Worm (Caenorhabditis elegans) whole organism, L3 larva: Measurements from ENCODE around the gene nsph-3.2.

ENCODE experiments used
- R02D3.7 ChIP-seq: fragments of 150-350 bp; optimal IDR thresholded peaks from 2 replicates; lab custom pipeline; 2014; ENCODE audit warnings: missing biosample characterization, missing genetic modification characterization
- ZK546.5 ChIP-seq: sonication (generic microtip); optimal IDR thresholded peaks from 2 replicates; lab custom pipeline; 2017; ENCODE audit warnings: missing biosample characterization, missing genetic modification characterization
- ceh-16 ChIP-seq: sonication (generic microtip); optimal IDR thresholded peaks from 2 replicates; lab custom pipeline; 2017; ENCODE audit warnings: missing biosample characterization, missing genetic modification characterization
- ceh-28 ChIP-seq: fragments of 150-350 bp; optimal IDR thresholded peaks from 2 replicates; lab custom pipeline; 2014; ENCODE audit warnings: missing biosample characterization, missing genetic modification reagents, missing genetic modification characterization
- egl-5 ChIP-seq: fragments of 150-350 bp; optimal IDR thresholded peaks from 2 replicates; lab custom pipeline; 2017; ENCODE audit warnings: missing biosample characterization, missing genetic modification reagents, missing genetic modification characterization, inconsistent platforms
- elt-2 ChIP-seq: sonication (generic microtip); optimal IDR thresholded peaks from 2 replicates; lab custom pipeline; 2016; ENCODE audit warnings: missing genetic modification reagents, mild to moderate bottlenecking, missing genetic modification characterization, missing compliant biosample characterization
- elt-3 ChIP-seq, 3 experiments: fragments of 150-350 bp in 1 of 3; sonication (generic microtip) in 2 of 3; optimal IDR thresholded peaks; 2 replicates in 2 of 3; 4 replicates in 1 of 3; lab custom pipeline; 2014 to 2017; ENCODE audit warnings: missing biosample characterization in 3 of 3, missing genetic modification characterization in 3 of 3
- fkh-10 ChIP-seq: sonication (generic microtip); optimal IDR thresholded peaks from 2 replicates; lab custom pipeline; 2017; ENCODE audit warnings: missing biosample characterization, missing genetic modification reagents, missing genetic modification characterization
- fkh-2 ChIP-seq: fragments of 150-350 bp; optimal IDR thresholded peaks from 2 replicates; lab custom pipeline; 2014; ENCODE audit warnings: missing biosample characterization, missing genetic modification reagents, missing genetic modification characterization
- hmg-11 ChIP-seq: sonication (generic microtip); optimal IDR thresholded peaks from 2 replicates; lab custom pipeline; 2016; ENCODE audit warnings: missing genetic modification characterization, missing compliant biosample characterization
- jun-1 ChIP-seq: fragments of 150-350 bp; optimal IDR thresholded peaks from 2 replicates; lab custom pipeline; 2014; ENCODE audit warnings: missing biosample characterization, missing genetic modification reagents, missing genetic modification characterization
- lin-15B ChIP-seq: fragments of 150-350 bp; optimal IDR thresholded peaks from 2 replicates; lab custom pipeline; 2014; ENCODE audit warnings: missing biosample characterization, missing genetic modification characterization
- lin-39 ChIP-seq: fragments of 150-350 bp; optimal IDR thresholded peaks from 2 replicates; lab custom pipeline; 2018; ENCODE audit warnings: missing biosample characterization, missing genetic modification reagents, missing genetic modification characterization
- lsy-12 ChIP-seq: sonication (generic microtip); optimal IDR thresholded peaks from 2 replicates; lab custom pipeline; 2016; ENCODE audit warnings: mild to moderate bottlenecking, missing genetic modification characterization, missing compliant biosample characterization
- mdl-1 ChIP-seq: fragments of 150-350 bp; optimal IDR thresholded peaks from 2 replicates; lab custom pipeline; 2014; ENCODE audit warnings: missing biosample characterization, missing genetic modification characterization
- mml-1 ChIP-seq: fragments of 150-350 bp; sonication (generic microtip); optimal IDR thresholded peaks from 3 replicates; lab custom pipeline; 2014; ENCODE audit warnings: missing biosample characterization, missing genetic modification characterization
- nfya-1 ChIP-seq: sonication (generic microtip); optimal IDR thresholded peaks from 2 replicates; lab custom pipeline; 2017; ENCODE audit warnings: missing genetic modification characterization, mild to moderate bottlenecking, missing compliant biosample characterization, antibody characterized with exemption, moderate library complexity; ENCODE audit not compliant: insufficient read depth
- nhr-11 ChIP-seq: fragments of 150-350 bp; optimal IDR thresholded peaks from 2 replicates; lab custom pipeline; 2014; ENCODE audit warnings: missing biosample characterization, missing genetic modification characterization
- nhr-12 ChIP-seq: fragments of 150-350 bp; optimal IDR thresholded peaks from 2 replicates; lab custom pipeline; 2014; ENCODE audit warnings: missing biosample characterization, missing genetic modification characterization
- nhr-23 ChIP-seq: fragments of 150-350 bp; optimal IDR thresholded peaks from 2 replicates; lab custom pipeline; 2014; ENCODE audit warnings: missing biosample characterization, missing genetic modification reagents, missing genetic modification characterization
- nhr-25 ChIP-seq: sonication (generic microtip); optimal IDR thresholded peaks from 2 replicates; lab custom pipeline; 2017; ENCODE audit warnings: missing biosample characterization, missing genetic modification characterization
- nhr-28 ChIP-seq: fragments of 150-350 bp; optimal IDR thresholded peaks from 2 replicates; lab custom pipeline; 2014; ENCODE audit warnings: missing biosample characterization, missing genetic modification characterization
- nhr-43 ChIP-seq: sonication (generic microtip); optimal IDR thresholded peaks from 2 replicates; lab custom pipeline; 2016; ENCODE audit warnings: mild to moderate bottlenecking, missing genetic modification characterization, missing compliant biosample characterization; ENCODE audit not compliant: poor library complexity, severe bottlenecking
- nhr-67 ChIP-seq: fragments of 150-350 bp; optimal IDR thresholded peaks from 2 replicates; lab custom pipeline; 2014; ENCODE audit warnings: missing biosample characterization, missing genetic modification characterization
- nhr-76 ChIP-seq: fragments of 150-350 bp; sonication (generic microtip); optimal IDR thresholded peaks from 5 replicates; lab custom pipeline; 2014; ENCODE audit warnings: missing biosample characterization, missing genetic modification characterization
- nhr-77 ChIP-seq: fragments of 150-350 bp; optimal IDR thresholded peaks from 2 replicates; lab custom pipeline; 2014; ENCODE audit warnings: missing biosample characterization, missing genetic modification characterization
- pha-4 ChIP-seq: fragments of 150-350 bp; optimal IDR thresholded peaks from 2 replicates; lab custom pipeline; 2014; ENCODE audit warnings: missing biosample characterization, missing genetic modification reagents, missing genetic modification characterization
- pqm-1 ChIP-seq: fragments of 150-350 bp; optimal IDR thresholded peaks from 2 replicates; lab custom pipeline; 2017; ENCODE audit warnings: missing biosample characterization, missing genetic modification characterization, inconsistent platforms
- sea-2 ChIP-seq: fragments of 150-350 bp; sonication (generic microtip); optimal IDR thresholded peaks from 4 replicates; lab custom pipeline; 2014; ENCODE audit warnings: missing biosample characterization, missing genetic modification reagents, missing genetic modification characterization
- skn-1 ChIP-seq: fragments of 150-350 bp; optimal IDR thresholded peaks from 2 replicates; lab custom pipeline; 2014; ENCODE audit warnings: missing biosample characterization, missing genetic modification characterization
- snpc-4 ChIP-seq: fragments of 150-350 bp; optimal IDR thresholded peaks from 2 replicates; lab custom pipeline; 2014; ENCODE audit warnings: missing biosample characterization, missing genetic modification characterization
- unc-39 ChIP-seq: sonication (generic microtip); optimal IDR thresholded peaks from 4 replicates; lab custom pipeline; 2017; ENCODE audit warnings: missing biosample characterization, missing genetic modification characterization
- unc-62 ChIP-seq: fragments of 150-350 bp; sonication (generic microtip); optimal IDR thresholded peaks from 4 replicates; lab custom pipeline; 2014; ENCODE audit warnings: missing biosample characterization, missing genetic modification reagents, missing genetic modification characterization
- zag-1 ChIP-seq: fragments of 150-350 bp; optimal IDR thresholded peaks from 2 replicates; lab custom pipeline; 2014; ENCODE audit warnings: missing biosample characterization, missing genetic modification characterization
- ztf-11 ChIP-seq: fragments of 150-350 bp; optimal IDR thresholded peaks from 2 replicates; lab custom pipeline; 2014; ENCODE audit warnings: missing biosample characterization, missing genetic modification characterization
- ztf-4 ChIP-seq: fragments of 150-350 bp; optimal IDR thresholded peaks from 2 replicates; lab custom pipeline; 2014; ENCODE audit warnings: missing biosample characterization, missing genetic modification characterization

The nsph-3.2 gene

ce11 chrIV:10112570-10112969 lies at the start of gene nsph-3.2:
TSS of gene nsph-3.2 (plus strand) at chrIV:10112870.
- no peak for TF ChIP-seq ceh-28 (tag; lab: Kevin White, UChicago)
- TF ChIP-seq ztf-11 (tag; lab: Kevin White, UChicago), result no peak
- TF ChIP-seq ZK546.5, result no peak
- no peak for TF ChIP-seq nfya-1 (tag; lab: Kevin White, UChicago)
- TF ChIP-seq ztf-4 (tag; lab: Kevin White, UChicago), result no peak
- TF ChIP-seq lin-15B (tag; lab: Kevin White, UChicago), result no peak
- no peak for TF ChIP-seq elt-3 (tag; optimal IDR thresholded peaks at IDR 0.05; lab: Kevin White, UChicago)
- no peak for TF ChIP-seq unc-39 (tag; lab: Kevin White, UChicago)
- TF ChIP-seq fkh-2 (tag; lab: Kevin White, UChicago), result no peak
- TF ChIP-seq mdl-1 (tag; lab: Kevin White, UChicago), result no peak
- no peak for TF ChIP-seq fkh-10
- TF ChIP-seq jun-1 (tag; lab: Kevin White, UChicago), result no peak
- TF ChIP-seq nhr-11 (tag; lab: Kevin White, UChicago), result no peak
- no peak for TF ChIP-seq nhr-67
- TF ChIP-seq zag-1, result no peak
- no peak for TF ChIP-seq snpc-4
- TF ChIP-seq, all 47 proteins: peak for 0

DNA sequence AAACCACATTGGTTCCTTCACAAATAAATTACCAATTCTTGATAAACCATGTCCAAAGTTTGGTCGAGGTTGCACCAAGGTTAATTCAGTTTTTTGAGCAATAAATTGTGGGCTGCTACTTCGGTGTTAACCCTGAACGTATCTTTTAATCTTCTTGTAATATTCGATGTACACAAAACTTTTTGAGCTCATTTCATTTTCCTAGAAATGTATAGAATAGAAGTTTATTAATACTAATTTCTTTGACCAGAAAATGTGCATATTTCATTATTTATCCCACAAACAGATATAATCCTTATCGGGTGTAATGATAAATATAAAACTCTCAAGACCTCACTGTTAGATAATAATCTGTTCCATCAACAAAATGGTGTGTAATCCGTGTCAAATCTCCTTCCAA lies 48.7 kb upstream of the nsph-3.2 start:
- TF ChIP-seq R02D3.7 (tag; lab: Kevin White, UChicago) (no peak), nhr-67 (no peak), skn-1 (tag; lab: Kevin White, UChicago) (no peak)
- TF ChIP-seq, all 47 proteins: peak for 0

DNA sequence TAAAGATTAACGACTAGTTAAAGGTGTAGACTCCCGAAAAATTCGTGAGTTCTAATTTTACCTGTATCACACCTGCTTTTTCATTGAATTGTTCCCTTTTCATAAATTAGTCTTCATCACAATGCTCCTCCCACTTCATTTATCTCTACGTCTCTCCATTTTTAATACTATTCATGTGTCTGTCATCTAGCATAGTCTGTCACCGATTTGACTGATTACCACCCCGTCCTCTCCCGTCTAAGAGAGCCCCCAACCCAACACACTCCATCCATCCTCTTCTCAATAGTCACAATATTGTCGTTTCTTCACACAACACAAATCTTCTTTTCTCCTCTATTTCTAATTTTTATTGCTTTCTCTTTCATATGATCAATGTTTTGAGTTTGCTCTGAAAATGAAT lies 47.5 kb upstream of the nsph-3.2 start:
- TF ChIP-seq unc-62 (GFP tag; lab: Kevin White, UChicago) (peak; percentile 36), lin-39 (peak; percentile 74), R02D3.7 (tag; lab: Kevin White, UChicago) (no peak)

- TF ChIP-seq pqm-1 (peak; percentile 10), sea-2 (GFP tag; lab: Kevin White, UChicago) (no peak), nhr-25 (tag; lab: Kevin White, UChicago) (no peak), mml-1 (tag; lab: Kevin White, UChicago) (no peak), lsy-12 (tag; lab: Kevin White, UChicago) (no peak), unc-39 (tag; lab: Kevin White, UChicago) (no peak), elt-2 (tag; lab: Kevin White, UChicago) (peak; percentile 44), nhr-67 (no peak), R02D3.7 (tag; lab: Kevin White, UChicago) (no peak), jun-1 (tag; lab: Kevin White, UChicago) (no peak), hmg-11 (tag; lab: Kevin White, UChicago) (no peak), ceh-16 (tag; lab: Kevin White, UChicago) (no peak), nhr-12 (tag; lab: Kevin White, UChicago) (no peak), nhr-77 (tag; lab: Kevin White, UChicago) (no peak)
Observed at ce11 chrIV:10066456-10066855, 46.2 kb upstream of the nsph-3.2 start.

ce11 chrIV:10067541-10067940 lies 45.1 kb upstream of the nsph-3.2 start, which contains the start of gene cwn-2:
TSS of gene cwn-2 (plus strand) at chrIV:10067816.
- TF ChIP-seq fkh-10 (peak; percentile 94), nhr-23 (tag; lab: Kevin White, UChicago) (no peak), pha-4 (tag; lab: Kevin White, UChicago) (no peak)

ce11 chrIV:10068266-10068665 lies 44.4 kb upstream of the nsph-3.2 start:
- TF ChIP-seq mml-1 (tag; lab: Kevin White, UChicago) (no peak), ztf-11 (tag; lab: Kevin White, UChicago) (no peak), nhr-11 (tag; lab: Kevin White, UChicago) (no peak), egl-5 (tag; lab: Kevin White, UChicago) (no peak), ZK546.5 (no peak), ceh-28 (tag; lab: Kevin White, UChicago) (no peak), mdl-1 (tag; lab: Kevin White, UChicago) (no peak), nhr-43 (tag; lab: Kevin White, UChicago) (no peak), pqm-1 (no peak), nhr-28 (no peak), R02D3.7 (tag; lab: Kevin White, UChicago) (no peak), nhr-23 (tag; lab: Kevin White, UChicago) (no peak), nhr-76 (tag; lab: Kevin White, UChicago) (no peak), fkh-2 (tag; lab: Kevin White, UChicago) (no peak)
